Fruit fly (Drosophila melanogaster) whole organism, prepupa: ENCODE results near the gene CG14020.

Source experiments
- CG10669 ChIP-seq: fragments of 200-800 bp; sonication (Bioruptor generic); optimal IDR thresholded peaks from 3 replicates; lab custom pipeline; 2018; ENCODE audit warnings: missing biosample characterization, mild to moderate bottlenecking, missing genetic modification characterization, moderate library complexity
- CG16779 ChIP-seq: fragments of 200-800 bp; sonication (Bioruptor generic); optimal IDR thresholded peaks from 3 replicates; lab custom pipeline; 2017; ENCODE audit warnings: missing biosample characterization, mild to moderate bottlenecking, missing genetic modification characterization
- CG6792 ChIP-seq: fragments of 200-800 bp; sonication (Bioruptor generic); optimal IDR thresholded peaks from 3 replicates; lab custom pipeline; 2016; ENCODE audit warnings: missing biosample characterization, missing genetic modification characterization
- Eip75B ChIP-seq: fragments of 200-800 bp; sonication (Bioruptor generic); optimal IDR thresholded peaks from 3 replicates; lab custom pipeline; 2016; ENCODE audit warnings: missing biosample characterization, missing genetic modification characterization
- eg ChIP-seq: fragments of 200-800 bp; sonication (Bioruptor generic); IDR thresholded peaks from 3 replicates; pipeline ENCODE4 v1.3.6; 2022; ENCODE audit warnings: missing biosample characterization, missing genetic modification characterization
- lz ChIP-seq: fragments of 200-800 bp; sonication (Bioruptor generic); optimal IDR thresholded peaks from 3 replicates; lab custom pipeline; 2016; ENCODE audit warnings: missing biosample characterization, missing genetic modification characterization
- salr ChIP-seq, 2 experiments: fragments of 200-800 bp; sonication (Bioruptor generic); optimal IDR thresholded peaks; 3 replicates each; lab custom pipeline; 2016 to 2018; ENCODE audit warnings: missing biosample characterization in 2 of 2, missing genetic modification characterization in 2 of 2, mild to moderate bottlenecking in 1 of 2
- vri ChIP-seq: fragments of 200-800 bp; sonication (Bioruptor generic); optimal IDR thresholded peaks from 3 replicates; lab custom pipeline; 2016; ENCODE audit warnings: missing biosample characterization, mild to moderate bottlenecking, missing genetic modification characterization

- TF ChIP-seq eg (GFP tag; lab: Robert Waterston, UW) (no peak), vri (GFP tag; lab: Kevin White, UChicago) (no peak), Eip75B (GFP tag; lab: Kevin White, UChicago) (no peak), CG10669 (no peak), lz (GFP tag; lab: Kevin White, UChicago) (no peak), salr (GFP tag; optimal IDR thresholded peaks at IDR 0.05; lab: Kevin White, UChicago) (no peak), CG16779 (tag; lab: Kevin White, UChicago) (no peak), CG6792 (GFP tag; lab: Kevin White, UChicago) (no peak)
Measured at dm6 chr2L:5507082-5507481, 10.5 kb upstream of the CG14020 start.
